Worm (Caenorhabditis elegans) whole organism, young adult: ENCODE results near the gene tftc-1.

ENCODE experiments used
- B0019.2 ChIP-seq: fragments of 200-800 bp; sonication (Bioruptor generic); conservative IDR thresholded peaks from 2 replicates; pipeline ENCODE4 v1.3.6; 2022; ENCODE audit warnings: missing genetic modification reagents, missing genetic modification characterization, missing compliant biosample characterization
- B0035.1 ChIP-seq: sonication (generic microtip); optimal IDR thresholded peaks from 2 replicates; lab custom pipeline; 2016; ENCODE audit warnings: missing genetic modification characterization, mild to moderate bottlenecking, missing compliant biosample characterization, missing genotype, missing genetic modification reagents
- C17E4.6 ChIP-seq: fragments of 200-800 bp; sonication (Bioruptor generic); IDR thresholded peaks from 2 replicates; pipeline ENCODE4 v1.3.6; 2022; ENCODE audit warnings: missing genetic modification reagents, missing genetic modification characterization, missing compliant biosample characterization
- F33H1.4 ChIP-seq: fragments of 200-800 bp; sonication (Bioruptor generic); IDR thresholded peaks from 2 replicates; pipeline ENCODE4 v1.3.6; 2022; ENCODE audit warnings: missing genetic modification reagents, missing genetic modification characterization, missing compliant biosample characterization
- F37B4.10 ChIP-seq: fragments of 200-800 bp; sonication (Bioruptor generic); IDR thresholded peaks from 2 replicates; pipeline ENCODE4 v1.3.6; 2022; ENCODE audit warnings: missing genetic modification characterization, missing compliant biosample characterization
- F39B2.1 ChIP-seq: fragments of 200-800 bp; sonication (Bioruptor generic); IDR thresholded peaks from 2 replicates; pipeline ENCODE4 v1.3.6; 2022; ENCODE audit warnings: missing genetic modification reagents, missing genetic modification characterization, missing compliant biosample characterization
- T07F8.4 ChIP-seq: sonication (generic microtip); optimal IDR thresholded peaks from 2 replicates; lab custom pipeline; 2016; ENCODE audit warnings: mild to moderate bottlenecking, missing genetic modification characterization, moderate library complexity, missing compliant biosample characterization
- Y53F4B.3 ChIP-seq: fragments of 200-800 bp; sonication (Bioruptor generic); IDR thresholded peaks from 2 replicates; pipeline ENCODE4 v1.3.6; 2022; ENCODE audit warnings: missing genetic modification reagents, missing genetic modification characterization, missing compliant biosample characterization
- Y79H2A.3 ChIP-seq: fragments of 200-800 bp; sonication (Bioruptor generic); conservative IDR thresholded peaks from 2 replicates; pipeline ENCODE4 v1.3.6; 2022; ENCODE audit warnings: missing genetic modification reagents, missing genetic modification characterization, missing compliant biosample characterization
- Y95B8A.8 ChIP-seq: fragments of 200-800 bp; sonication (Bioruptor generic); IDR thresholded peaks from 2 replicates; pipeline ENCODE4 v1.3.6; 2022; ENCODE audit warnings: missing genetic modification reagents, missing genetic modification characterization, missing compliant biosample characterization
- akir-1 ChIP-seq: fragments of 200-800 bp; sonication (Bioruptor generic); optimal IDR thresholded peaks from 2 replicates; lab custom pipeline; 2018; ENCODE audit warnings: mild to moderate bottlenecking, missing genetic modification characterization, moderate library complexity, missing compliant biosample characterization
- ama-1 ChIP-seq, 3 experiments: fragments of 150-350 bp in 1 of 3; sonication (generic microtip) in 2 of 3; optimal IDR thresholded peaks; 2 replicates each; lab custom pipeline; 2014 to 2018; ENCODE audit warnings: missing biosample characterization in 2 of 3, missing genetic modification characterization in 2 of 3, missing genetic modification reagents in 2 of 3
- aptf-2 ChIP-seq: fragments of 200-800 bp; sonication (Bioruptor generic); conservative IDR thresholded peaks from 2 replicates; pipeline ENCODE4 v1.3.6; 2022; ENCODE audit warnings: missing genetic modification reagents, missing genetic modification characterization, missing compliant biosample characterization
- athp-1 ChIP-seq: sonication (generic microtip); optimal IDR thresholded peaks from 2 replicates; lab custom pipeline; 2017; ENCODE audit warnings: mild to moderate bottlenecking, missing genetic modification characterization, missing compliant biosample characterization
- attf-3 ChIP-seq: fragments of 200-800 bp; sonication (Bioruptor generic); conservative IDR thresholded peaks from 2 replicates; pipeline ENCODE4 v1.3.6; 2022; ENCODE audit warnings: missing genetic modification reagents, missing genetic modification characterization, missing compliant biosample characterization
- ccch-3 ChIP-seq: fragments of 200-800 bp; sonication (Bioruptor generic); optimal IDR thresholded peaks from 2 replicates; lab custom pipeline; 2018; ENCODE audit warnings: mild to moderate bottlenecking, missing genetic modification characterization, missing compliant biosample characterization
- cebp-2 ChIP-seq: fragments of 200-800 bp; sonication (Bioruptor generic); IDR thresholded peaks from 2 replicates; pipeline ENCODE4 v1.3.6; 2022; ENCODE audit warnings: missing genetic modification characterization, missing compliant biosample characterization
- ceh-40 ChIP-seq: fragments of 200-800 bp; sonication (Bioruptor generic); IDR thresholded peaks from 2 replicates; pipeline ENCODE4 v1.3.6; 2022; ENCODE audit warnings: missing genetic modification characterization, missing compliant biosample characterization
- ceh-79 ChIP-seq: sonication (generic microtip); optimal IDR thresholded peaks from 2 replicates; lab custom pipeline; 2017; ENCODE audit warnings: mild to moderate bottlenecking, missing genetic modification characterization, missing compliant biosample characterization
- chd-7 ChIP-seq: sonication (generic microtip); optimal IDR thresholded peaks from 2 replicates; lab custom pipeline; 2016; ENCODE audit warnings: mild to moderate bottlenecking, missing genetic modification characterization, moderate library complexity, missing compliant biosample characterization
- die-1 ChIP-seq: sonication (generic microtip); optimal IDR thresholded peaks from 2 replicates; lab custom pipeline; 2016; ENCODE audit warnings: missing genotype, mild to moderate bottlenecking, missing genetic modification characterization, missing compliant biosample characterization
- dpl-1 ChIP-seq: fragments of 150-350 bp; optimal IDR thresholded peaks from 2 replicates; lab custom pipeline; 2014; ENCODE audit warnings: missing biosample characterization, missing genetic modification reagents, missing genetic modification characterization
- efl-1 ChIP-seq: fragments of 150-350 bp; optimal IDR thresholded peaks from 2 replicates; lab custom pipeline; 2014; ENCODE audit warnings: missing biosample characterization, missing genetic modification reagents, missing genetic modification characterization
- egl-44 ChIP-seq: fragments of 200-800 bp; sonication (Bioruptor generic); IDR thresholded peaks from 2 replicates; pipeline ENCODE4 v1.3.6; 2022; ENCODE audit warnings: missing genetic modification reagents, missing genetic modification characterization, missing compliant biosample characterization
- ets-4 ChIP-seq: fragments of 200-800 bp; sonication (Bioruptor generic); optimal IDR thresholded peaks from 2 replicates; lab custom pipeline; 2018; ENCODE audit warnings: mild to moderate bottlenecking, missing genetic modification characterization, missing compliant biosample characterization
- fkh-3 ChIP-seq: sonication (generic microtip); optimal IDR thresholded peaks from 2 replicates; lab custom pipeline; 2016; ENCODE audit warnings: mild to moderate bottlenecking, missing genetic modification characterization, missing compliant biosample characterization
- him-1 ChIP-seq: sonication (generic microtip); optimal IDR thresholded peaks from 2 replicates; lab custom pipeline; 2016; ENCODE audit warnings: missing genotype, missing genetic modification reagents, missing genetic modification characterization, missing compliant biosample characterization
- hmg-1.2 ChIP-seq: fragments of 200-800 bp; sonication (Bioruptor generic); IDR thresholded peaks from 2 replicates; pipeline ENCODE4 v1.3.6; 2022; ENCODE audit warnings: missing genetic modification reagents, missing genetic modification characterization, missing compliant biosample characterization
- hsf-1 ChIP-seq: fragments of 200-800 bp; sonication (Bioruptor generic); IDR thresholded peaks from 2 replicates; pipeline ENCODE4 v1.3.6; 2022; ENCODE audit warnings: missing genetic modification reagents, missing genetic modification characterization, missing compliant biosample characterization
- lsl-1 ChIP-seq: fragments of 200-800 bp; sonication (Bioruptor generic); optimal IDR thresholded peaks from 2 replicates; lab custom pipeline; 2018; ENCODE audit warnings: mild to moderate bottlenecking, missing genetic modification characterization, moderate library complexity, missing compliant biosample characterization
- madf-10 ChIP-seq: sonication (generic microtip); optimal IDR thresholded peaks from 2 replicates; lab custom pipeline; 2016; ENCODE audit warnings: mild to moderate bottlenecking, missing genetic modification characterization, missing compliant biosample characterization
- madf-3 ChIP-seq: fragments of 200-800 bp; sonication (Bioruptor generic); IDR thresholded peaks from 2 replicates; pipeline ENCODE4 v1.3.6; 2022; ENCODE audit warnings: missing genetic modification reagents, missing genetic modification characterization, missing compliant biosample characterization
- madf-6 ChIP-seq: fragments of 200-800 bp; sonication (Bioruptor generic); IDR thresholded peaks from 2 replicates; pipeline ENCODE4 v1.3.6; 2022; ENCODE audit warnings: missing genetic modification reagents, missing genetic modification characterization, missing compliant biosample characterization
- madf-8 ChIP-seq: fragments of 200-800 bp; sonication (Bioruptor generic); conservative IDR thresholded peaks from 2 replicates; pipeline ENCODE4 v1.3.6; 2022; ENCODE audit warnings: missing genetic modification reagents, missing genetic modification characterization, missing compliant biosample characterization
- mcd-1 ChIP-seq: fragments of 200-800 bp; sonication (Bioruptor generic); IDR thresholded peaks from 2 replicates; pipeline ENCODE4 v1.3.6; 2022; ENCODE audit warnings: missing genetic modification reagents, missing genetic modification characterization, missing compliant biosample characterization
- mxl-1 ChIP-seq: sonication (generic microtip); optimal IDR thresholded peaks from 2 replicates; lab custom pipeline; 2016; ENCODE audit warnings: missing genetic modification characterization, missing compliant biosample characterization
- nfya-1 ChIP-seq: sonication (generic microtip); optimal IDR thresholded peaks from 2 replicates; lab custom pipeline; 2017; ENCODE audit warnings: antibody characterized with exemption, missing compliant biosample characterization, missing genetic modification characterization, borderline replicate concordance; ENCODE audit not compliant: insufficient read depth
- nfyb-1 ChIP-seq: fragments of 200-800 bp; sonication (Bioruptor generic); IDR thresholded peaks from 2 replicates; pipeline ENCODE4 v1.3.6; 2022; ENCODE audit warnings: missing genetic modification reagents, missing genetic modification characterization, missing compliant biosample characterization
- nhr-80 ChIP-seq: sonication (generic microtip); optimal IDR thresholded peaks from 2 replicates; lab custom pipeline; 2016; ENCODE audit warnings: missing genetic modification characterization, missing compliant biosample characterization
- nhr-90 ChIP-seq: sonication (generic microtip); optimal IDR thresholded peaks from 2 replicates; lab custom pipeline; 2016; ENCODE audit warnings: missing genotype, mild to moderate bottlenecking, missing genetic modification characterization, missing compliant biosample characterization
- pha-4 ChIP-seq: fragments of 150-350 bp; sonication (generic microtip); optimal IDR thresholded peaks from 2 replicates; lab custom pipeline; 2014; ENCODE audit warnings: missing biosample characterization, missing genetic modification reagents, missing genetic modification characterization
- rec-8 ChIP-seq, 2 experiments: sonication (generic microtip); optimal IDR thresholded peaks; 2 replicates each; lab custom pipeline; 2016; ENCODE audit warnings: mild to moderate bottlenecking in 2 of 2, missing genetic modification characterization in 2 of 2, missing genetic modification reagents in 2 of 2, missing genotype in 2 of 2, missing biosample characterization in 1 of 2, missing compliant biosample characterization in 1 of 2, moderate library complexity in 1 of 2
- snpc-4 ChIP-seq, 5 experiments: fragments of 150-350 bp in 1 of 5; sonication (generic microtip) in 4 of 5; optimal IDR thresholded peaks; 2 replicates each; lab custom pipeline; 2014 to 2018; ENCODE audit warnings: missing genetic modification characterization in 5 of 5, missing biosample characterization in 3 of 5, antibody characterized with exemption in 2 of 5, mild to moderate bottlenecking in 2 of 5, missing compliant biosample characterization in 2 of 5, missing genotype in 2 of 5, moderate library complexity in 2 of 5, missing genetic modification reagents in 1 of 5
- sptf-2 ChIP-seq: fragments of 200-800 bp; sonication (Bioruptor generic); optimal IDR thresholded peaks from 2 replicates; lab custom pipeline; 2018; ENCODE audit warnings: mild to moderate bottlenecking, missing genetic modification characterization, missing compliant biosample characterization
- tbp1 ChIP-seq: fragments of 200-800 bp; sonication (Bioruptor generic); optimal IDR thresholded peaks from 2 replicates; lab custom pipeline; 2018; ENCODE audit warnings: mild to moderate bottlenecking, missing genetic modification characterization, missing compliant biosample characterization
- xnd-1 ChIP-seq: sonication (generic microtip); optimal IDR thresholded peaks from 2 replicates; lab custom pipeline; 2016; ENCODE audit warnings: missing genotype, missing genetic modification reagents, missing genetic modification characterization, missing compliant biosample characterization
- ztf-25 ChIP-seq: fragments of 200-800 bp; sonication (Bioruptor generic); IDR thresholded peaks from 2 replicates; pipeline ENCODE4 v1.3.6; 2022; ENCODE audit warnings: missing genetic modification reagents, missing genetic modification characterization, missing compliant biosample characterization
- ztf-26 ChIP-seq: sonication (generic microtip); optimal IDR thresholded peaks from 2 replicates; lab custom pipeline; 2017; ENCODE audit warnings: missing genetic modification characterization, missing compliant biosample characterization
- ztf-3 ChIP-seq: fragments of 200-800 bp; sonication (Bioruptor generic); optimal IDR thresholded peaks from 2 replicates; lab custom pipeline; 2018; ENCODE audit warnings: mild to moderate bottlenecking, missing genetic modification characterization, missing compliant biosample characterization

tftc-1 gene

ce11 chrIV:2316796-2317195 is 32.3 kb upstream of the tftc-1 start (continued):
- no peak for TF ChIP-seq mxl-1 (tag; lab: Kevin White, UChicago)
- no peak for TF ChIP-seq nfya-1 (tag; lab: Kevin White, UChicago)
- no peak for TF ChIP-seq egl-44 (GFP tag; lab: Robert Waterston, UW)
- TF ChIP-seq snpc-4 (GFP tag; optimal IDR thresholded peaks at IDR 0.05; lab: Kevin White, UChicago): no peak
- peak in 2 of 4 experiments; percentile 22 to 34 for TF ChIP-seq snpc-4 (tag; optimal IDR thresholded peaks at IDR 0.05; lab: Kevin White, UChicago)
- TF ChIP-seq madf-8: no peak
- no peak for TF ChIP-seq athp-1 (tag; lab: Kevin White, UChicago)
- no peak for TF ChIP-seq fkh-3 (tag; lab: Kevin White, UChicago)
- TF ChIP-seq cebp-2 (GFP tag; lab: Robert Waterston, UW): no peak
- TF ChIP-seq hmg-1.2: peak; percentile 83; the same call in 1 of the 2 replicates
- no peak for TF ChIP-seq ztf-25 (GFP tag; lab: Robert Waterston, UW)
- no peak for TF ChIP-seq die-1
- TF ChIP-seq madf-6: no peak
- peak; percentile 54 for TF ChIP-seq madf-10
- TF ChIP-seq nhr-80 (tag; lab: Kevin White, UChicago): peak; percentile 95
- TF ChIP-seq ama-1 (optimal IDR thresholded peaks at IDR 0.05; lab: Kevin White, UChicago): no peak
- no peak for TF ChIP-seq ama-1 (GFP tag; optimal IDR thresholded peaks at IDR 0.05; lab: Kevin White, UChicago)
- TF ChIP-seq ztf-3: no peak
- peak; percentile 41 for TF ChIP-seq tbp1 (GFP tag; lab: Kevin White, UChicago)
- no peak for TF ChIP-seq Y95B8A.8 (GFP tag; lab: Robert Waterston, UW)
- TF ChIP-seq efl-1 (GFP tag; lab: Kevin White, UChicago): no peak
- TF ChIP-seq T07F8.4 (tag; lab: Kevin White, UChicago): no peak
- TF ChIP-seq xnd-1 (tag; lab: Kevin White, UChicago): no peak
- TF ChIP-seq F39B2.1 (GFP tag; lab: Robert Waterston, UW): no peak
- no peak for TF ChIP-seq madf-3
- TF ChIP-seq B0019.2 (GFP tag; lab: Robert Waterston, UW): no peak
- TF ChIP-seq attf-3 (GFP tag; lab: Robert Waterston, UW): peak; percentile 49; the same call in 1 of the 2 replicates
- TF ChIP-seq ccch-3 (GFP tag; lab: Kevin White, UChicago): no peak
- TF ChIP-seq ets-4 (GFP tag; lab: Kevin White, UChicago): peak; percentile 71
- TF ChIP-seq B0035.1 (tag; lab: Kevin White, UChicago): no peak
- TF ChIP-seq rec-8 (tag; optimal IDR thresholded peaks at IDR 0.05; lab: Kevin White, UChicago): no peak
- peak; percentile 65 for TF ChIP-seq nhr-90 (tag; lab: Kevin White, UChicago)
- no peak for TF ChIP-seq dpl-1 (GFP tag; lab: Kevin White, UChicago)
- no peak for TF ChIP-seq nfyb-1 (GFP tag; lab: Robert Waterston, UW)
- no peak for TF ChIP-seq sptf-2
- 0 out of 2 replicates have a peak, but pooled peaks have one; percentile 27 for TF ChIP-seq F33H1.4 (GFP tag; lab: Robert Waterston, UW)
- TF ChIP-seq F37B4.10: no peak
- no peak for TF ChIP-seq ztf-26 (tag; lab: Kevin White, UChicago)
- TF ChIP-seq Y79H2A.3 (GFP tag; lab: Robert Waterston, UW): no peak
- no peak for TF ChIP-seq C17E4.6 (GFP tag; lab: Robert Waterston, UW)
- TF ChIP-seq mcd-1 (GFP tag; lab: Robert Waterston, UW): peak; percentile 84
- TF ChIP-seq ceh-79 (tag; lab: Kevin White, UChicago): no peak
- TF ChIP-seq lsl-1: peak; percentile 15
- TF ChIP-seq him-1 (tag; lab: Kevin White, UChicago): no peak
- TF ChIP-seq akir-1 (GFP tag; lab: Kevin White, UChicago): no peak
- TF ChIP-seq chd-7 (tag; lab: Kevin White, UChicago): no peak
- no peak for TF ChIP-seq pha-4
- TF ChIP-seq Y53F4B.3: no peak
- no peak for TF ChIP-seq aptf-2 (GFP tag; lab: Robert Waterston, UW)
- no peak for TF ChIP-seq hsf-1 (GFP tag; lab: Robert Waterston, UW)
- TF ChIP-seq ceh-40 (GFP tag; lab: Robert Waterston, UW): no peak
